Worm (Caenorhabditis elegans): Measurements from ENCODE around the gene nhr-281.

The nhr-281 gene

ce11 chrX:14090089-14090488, 23.2 kb downstream of the nhr-281 start, which contains the start of gene dsl-4:
Gene dsl-4 (plus strand): TSS chrX:14090389.
- TF ChIP-seq flt-1 (GFP tag; IDR thresholded peaks at IDR 0.05) (no peak), hnd-1 (tag; optimal IDR thresholded peaks at IDR 0.05) (no peak), hmg-4 (GFP tag; optimal IDR thresholded peaks at IDR 0.05) (no peak), ceh-13 (GFP tag; optimal IDR thresholded peaks at IDR 0.05) (no peak), F13C5.2 (tag; optimal IDR thresholded peaks at IDR 0.05) (no peak), ama-1 (optimal IDR thresholded peaks at IDR 0.05) (no peak), aly-1 (tag; optimal IDR thresholded peaks at IDR 0.05) (no peak), ceh-36 (tag; optimal IDR thresholded peaks at IDR 0.05) (no peak), tbx-11 (GFP tag; IDR thresholded peaks at IDR 0.05) (no peak), scrt-1 (GFP tag; IDR thresholded peaks at IDR 0.05) (no peak), sea-1 (GFP tag; conservative IDR thresholded peaks at IDR 0.05) (no peak), B0310.2 (tag; optimal IDR thresholded peaks at IDR 0.05) (no peak), ets-7 (tag; optimal IDR thresholded peaks at IDR 0.05) (no peak), pes-1 (GFP tag; IDR thresholded peaks at IDR 0.05) (no peak), tra-4 (tag; optimal IDR thresholded peaks at IDR 0.05) (no peak), tbx-37 (GFP tag; conservative IDR thresholded peaks at IDR 0.05) (no peak), hmbx-1 (tag; optimal IDR thresholded peaks at IDR 0.05) (no peak)

- no peak for TF ChIP-seq ceh-13 (GFP tag; optimal IDR thresholded peaks at IDR 0.05)
- no peak for TF ChIP-seq scrt-1 (GFP tag; IDR thresholded peaks at IDR 0.05)
- TF ChIP-seq hmbx-1 (tag; optimal IDR thresholded peaks at IDR 0.05), result no peak
- no peak for TF ChIP-seq ets-7 (tag; optimal IDR thresholded peaks at IDR 0.05)
- no peak for TF ChIP-seq F13C5.2 (tag; optimal IDR thresholded peaks at IDR 0.05)
- no peak for TF ChIP-seq pes-1 (GFP tag; IDR thresholded peaks at IDR 0.05)
Measured at ce11 chrX:14085208-14085607, 28.0 kb downstream of the nhr-281 start, which contains the start of gene F16B12.1. Gene F16B12.1 (plus strand): TSS chrX:14085508.

- no peak for TF ChIP-seq tbx-37 (GFP tag; conservative IDR thresholded peaks at IDR 0.05)
- no peak for TF ChIP-seq B0310.2 (tag; optimal IDR thresholded peaks at IDR 0.05)
- TF ChIP-seq hmg-4 (GFP tag; optimal IDR thresholded peaks at IDR 0.05), result no peak
- TF ChIP-seq tbx-11 (GFP tag; IDR thresholded peaks at IDR 0.05), result no peak
- no peak for TF ChIP-seq hmbx-1 (tag; optimal IDR thresholded peaks at IDR 0.05)
- TF ChIP-seq F13C5.2 (tag; optimal IDR thresholded peaks at IDR 0.05), result no peak
- no peak for TF ChIP-seq ceh-36 (tag; optimal IDR thresholded peaks at IDR 0.05)
- TF ChIP-seq ets-7 (tag; optimal IDR thresholded peaks at IDR 0.05), result no peak
- TF ChIP-seq flt-1 (GFP tag; IDR thresholded peaks at IDR 0.05), result no peak
Measured at ce11 chrX:14084230-14084629, 29.0 kb downstream of the nhr-281 start, which contains the start of gene C33G3.6. Gene C33G3.6 (minus strand): TSS chrX:14084330.

- TF ChIP-seq tbx-11 (GFP tag; IDR thresholded peaks at IDR 0.05), result no peak
- no peak for TF ChIP-seq aly-1 (tag; optimal IDR thresholded peaks at IDR 0.05)
- TF ChIP-seq B0310.2 (tag; optimal IDR thresholded peaks at IDR 0.05), result no peak
- no peak for TF ChIP-seq ama-1 (optimal IDR thresholded peaks at IDR 0.05)
- no peak for TF ChIP-seq scrt-1 (GFP tag; IDR thresholded peaks at IDR 0.05)
- no peak for TF ChIP-seq ceh-13 (GFP tag; optimal IDR thresholded peaks at IDR 0.05)
- TF ChIP-seq hmbx-1 (tag; optimal IDR thresholded peaks at IDR 0.05), result no peak
Measured at ce11 chrX:14078574-14078973, 34.7 kb downstream of the nhr-281 start, which contains the start of gene C33G3.5. Gene C33G3.5 (minus strand): TSS chrX:14078674.

ce11 chrX:14070950-14071349, 42.3 kb downstream of the nhr-281 start, which contains the start of gene C33G3.4:
Gene C33G3.4 (plus strand): TSS chrX:14071162.
- TF ChIP-seq tbx-11 (GFP tag; IDR thresholded peaks at IDR 0.05) (no peak), ceh-36 (tag; optimal IDR thresholded peaks at IDR 0.05) (no peak), flt-1 (GFP tag; IDR thresholded peaks at IDR 0.05) (no peak), scrt-1 (GFP tag; IDR thresholded peaks at IDR 0.05) (no peak), aly-1 (tag; optimal IDR thresholded peaks at IDR 0.05) (no peak), ceh-13 (GFP tag; optimal IDR thresholded peaks at IDR 0.05) (no peak), hmbx-1 (tag; optimal IDR thresholded peaks at IDR 0.05) (no peak), sea-1 (GFP tag; conservative IDR thresholded peaks at IDR 0.05) (no peak), B0310.2 (tag; optimal IDR thresholded peaks at IDR 0.05) (no peak), hnd-1 (tag; optimal IDR thresholded peaks at IDR 0.05) (no peak), ets-7 (tag; optimal IDR thresholded peaks at IDR 0.05) (no peak), F13C5.2 (tag; optimal IDR thresholded peaks at IDR 0.05) (no peak), pes-1 (GFP tag; IDR thresholded peaks at IDR 0.05) (no peak), ama-1 (optimal IDR thresholded peaks at IDR 0.05) (no peak), tbx-37 (GFP tag; conservative IDR thresholded peaks at IDR 0.05) (no peak)

ce11 chrX:14069528-14069927, 43.7 kb downstream of the nhr-281 start:
- TF ChIP-seq hmg-4 (GFP tag; optimal IDR thresholded peaks at IDR 0.05) (no peak), sea-1 (GFP tag; conservative IDR thresholded peaks at IDR 0.05) (no peak), tbx-37 (GFP tag; conservative IDR thresholded peaks at IDR 0.05) (no peak), B0310.2 (tag; optimal IDR thresholded peaks at IDR 0.05) (no peak), ceh-36 (tag; optimal IDR thresholded peaks at IDR 0.05) (no peak), scrt-1 (GFP tag; IDR thresholded peaks at IDR 0.05) (no peak), hmbx-1 (tag; optimal IDR thresholded peaks at IDR 0.05) (no peak), hnd-1 (tag; optimal IDR thresholded peaks at IDR 0.05) (no peak), ets-7 (tag; optimal IDR thresholded peaks at IDR 0.05) (no peak), ceh-13 (GFP tag; optimal IDR thresholded peaks at IDR 0.05) (no peak), flt-1 (GFP tag; IDR thresholded peaks at IDR 0.05) (no peak), aly-1 (tag; optimal IDR thresholded peaks at IDR 0.05) (no peak)

- no peak for TF ChIP-seq sea-1 (GFP tag; conservative IDR thresholded peaks at IDR 0.05)
- no peak for TF ChIP-seq aly-1 (tag; optimal IDR thresholded peaks at IDR 0.05)
- TF ChIP-seq B0310.2 (tag; optimal IDR thresholded peaks at IDR 0.05), result no peak
- TF ChIP-seq hmg-4 (GFP tag; optimal IDR thresholded peaks at IDR 0.05), result no peak
- TF ChIP-seq ets-7 (tag; optimal IDR thresholded peaks at IDR 0.05), result no peak
- no peak for TF ChIP-seq hmbx-1 (tag; optimal IDR thresholded peaks at IDR 0.05)
- no peak for TF ChIP-seq hnd-1 (tag; optimal IDR thresholded peaks at IDR 0.05)
- no peak for TF ChIP-seq tbx-11 (GFP tag; IDR thresholded peaks at IDR 0.05)
- no peak for TF ChIP-seq ama-1 (optimal IDR thresholded peaks at IDR 0.05)
- no peak for TF ChIP-seq ceh-13 (GFP tag; optimal IDR thresholded peaks at IDR 0.05)
- no peak for TF ChIP-seq flt-1 (GFP tag; IDR thresholded peaks at IDR 0.05)
Measured at ce11 chrX:14067641-14068040, 45.6 kb downstream of the nhr-281 start, which contains the start of gene lgc-21. Gene lgc-21 (minus strand): TSS chrX:14067984.

ce11 chrX:14063830-14064229, 49.4 kb downstream of the nhr-281 start:
- TF ChIP-seq ets-7 (tag; optimal IDR thresholded peaks at IDR 0.05) (peak; percentile 89), tbx-11 (GFP tag; IDR thresholded peaks at IDR 0.05) (peak; percentile 95), tbx-37 (GFP tag; conservative IDR thresholded peaks at IDR 0.05) (peak; percentile 94), tra-4 (tag; optimal IDR thresholded peaks at IDR 0.05) (peak; percentile 92), ceh-36 (tag; optimal IDR thresholded peaks at IDR 0.05) (peak; percentile 96), pes-1 (GFP tag; IDR thresholded peaks at IDR 0.05) (peak; percentile 97), flt-1 (GFP tag; IDR thresholded peaks at IDR 0.05) (peak; percentile 99), ama-1 (optimal IDR thresholded peaks at IDR 0.05) (no peak), scrt-1 (GFP tag; IDR thresholded peaks at IDR 0.05) (peak; percentile 98), hnd-1 (tag; optimal IDR thresholded peaks at IDR 0.05) (peak; percentile 93), hmbx-1 (tag; optimal IDR thresholded peaks at IDR 0.05) (peak; percentile 91), F13C5.2 (tag; optimal IDR thresholded peaks at IDR 0.05) (peak; percentile 98), aly-1 (tag; optimal IDR thresholded peaks at IDR 0.05) (peak; percentile 91), B0310.2 (tag; optimal IDR thresholded peaks at IDR 0.05) (peak; percentile 95), hmg-4 (GFP tag; optimal IDR thresholded peaks at IDR 0.05) (peak; percentile 95), sea-1 (GFP tag; conservative IDR thresholded peaks at IDR 0.05) (peak; percentile 98), ceh-13 (GFP tag; optimal IDR thresholded peaks at IDR 0.05) (peak; percentile 90)
